Worm (Caenorhabditis elegans) whole organism, young adult: Measurements from ENCODE around the gene F19C6.2.

ENCODE experiments used
- chd-7 ChIP-seq: sonication (generic microtip); optimal IDR thresholded peaks from 2 replicates; lab custom pipeline; 2016; ENCODE audit warnings: mild to moderate bottlenecking, missing genetic modification characterization, moderate library complexity, missing compliant biosample characterization
- dpff-1 ChIP-seq: sonication (generic microtip); optimal IDR thresholded peaks from 2 replicates; lab custom pipeline; 2017; ENCODE audit warnings: mild to moderate bottlenecking, missing genetic modification characterization, missing compliant biosample characterization
- hmg-20 ChIP-seq: fragments of 200-800 bp; sonication (Bioruptor generic); IDR thresholded peaks from 2 replicates; pipeline ENCODE4 v1.3.6; 2022; ENCODE audit warnings: missing genetic modification reagents, missing genetic modification characterization, missing compliant biosample characterization
- snpc-4 ChIP-seq, 5 experiments: fragments of 150-350 bp in 1 of 5; sonication (generic microtip) in 4 of 5; optimal IDR thresholded peaks; 2 replicates each; lab custom pipeline; 2014 to 2018; ENCODE audit warnings: missing genetic modification characterization in 5 of 5, missing biosample characterization in 3 of 5, antibody characterized with exemption in 2 of 5, mild to moderate bottlenecking in 2 of 5, missing compliant biosample characterization in 2 of 5, missing genotype in 2 of 5, moderate library complexity in 2 of 5, missing genetic modification reagents in 1 of 5
- tlf-1 ChIP-seq: fragments of 200-800 bp; sonication (Bioruptor generic); optimal IDR thresholded peaks from 2 replicates; lab custom pipeline; 2018; ENCODE audit warnings: mild to moderate bottlenecking, missing genetic modification characterization, missing compliant biosample characterization

ce11 chrX:10000635-10001034 lies at the start of gene F19C6.2:
- TF ChIP-seq snpc-4 (GFP tag; optimal IDR thresholded peaks at IDR 0.05; lab: Kevin White, UChicago) (no peak), snpc-4 (tag; optimal IDR thresholded peaks at IDR 0.05; lab: Kevin White, UChicago) (no peak), tlf-1 (GFP tag; lab: Kevin White, UChicago) (no peak), chd-7 (tag; lab: Kevin White, UChicago) (no peak), hmg-20 (GFP tag; lab: Robert Waterston, UW) (no peak), dpff-1 (tag; lab: Kevin White, UChicago) (no peak)
